Fruit fly (Drosophila melanogaster): ENCODE measurements around the gene CG11911.

The CG11911 gene

DNA sequence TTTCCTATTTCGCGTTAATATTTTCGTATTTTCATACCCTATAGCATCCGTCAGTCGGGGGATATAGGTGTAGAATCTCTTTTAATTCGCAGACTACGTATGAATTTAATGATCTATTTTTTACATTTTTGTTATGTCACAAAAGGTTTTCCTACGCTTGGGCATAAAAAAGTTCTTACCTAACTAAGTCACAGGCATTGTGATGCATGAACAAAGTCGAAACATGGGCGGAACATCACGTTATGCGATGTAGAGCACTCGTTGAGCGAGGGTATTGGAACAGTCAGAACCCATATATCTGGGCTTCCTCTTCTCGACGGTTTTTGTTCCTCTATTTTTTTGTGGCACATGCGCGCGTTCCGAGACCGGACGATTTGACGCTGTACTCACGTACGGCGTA, 11.9 kb downstream of the CG11911 start (continued):
- TF ChIP-seq tio (GFP tag; optimal IDR thresholded peaks at IDR 0.05): peak; percentile 30
- TF ChIP-seq Tbp (GFP tag; optimal IDR thresholded peaks at IDR 0.05): no peak
- no peak for TF ChIP-seq lbe (GFP tag; optimal IDR thresholded peaks at IDR 0.05)
- peak; percentile 14 for TF ChIP-seq CG2712 (tag; optimal IDR thresholded peaks at IDR 0.05)
- TF ChIP-seq gce (GFP tag; IDR thresholded peaks at IDR 0.05): no peak
- TF ChIP-seq Nf-YC (tag; optimal IDR thresholded peaks at IDR 0.05): no peak
- no peak for TF ChIP-seq CG8290 (GFP tag; optimal IDR thresholded peaks at IDR 0.05)
- TF ChIP-seq CG8290 (tag; optimal IDR thresholded peaks at IDR 0.05): peak in 1 of 2 experiments; percentile 4
- TF ChIP-seq row (GFP tag; IDR thresholded peaks at IDR 0.05): peak; percentile 77
- TF ChIP-seq klu (GFP tag; IDR thresholded peaks at IDR 0.05): no peak
- no peak for TF ChIP-seq Mad (GFP tag; optimal IDR thresholded peaks at IDR 0.05)
- TF ChIP-seq psq (GFP tag; optimal IDR thresholded peaks at IDR 0.05): no peak
- peak; percentile 17 for TF ChIP-seq zfh2 (GFP tag; optimal IDR thresholded peaks at IDR 0.05)
- no peak for TF ChIP-seq ato (GFP tag; IDR thresholded peaks at IDR 0.05; ENCODE audit: partially characterized antibody)
- TF ChIP-seq shn (GFP tag; optimal IDR thresholded peaks at IDR 0.05): peak; percentile 26
- 0 out of 3 replicates have a peak, but pooled peaks have one; percentile 12 for TF ChIP-seq CG17361 (GFP tag; IDR thresholded peaks at IDR 0.05)
- TF ChIP-seq gem (tag; optimal IDR thresholded peaks at IDR 0.05): peak; percentile 38
- peak; percentile 6 for TF ChIP-seq Oli (tag; optimal IDR thresholded peaks at IDR 0.05)
- no peak for TF ChIP-seq sima (GFP tag; optimal IDR thresholded peaks at IDR 0.05)
- peak; percentile 16; the same call in 1 of the 2 replicates for TF ChIP-seq sisA (GFP tag; IDR thresholded peaks at IDR 0.05)
- TF ChIP-seq Stat92E (GFP tag; optimal IDR thresholded peaks at IDR 0.05): no peak
- no peak for TF ChIP-seq MESR4 (GFP tag; optimal IDR thresholded peaks at IDR 0.05)
- no peak for TF ChIP-seq CG1602 (GFP tag; optimal IDR thresholded peaks at IDR 0.05)
- TF ChIP-seq CG10979 (tag; optimal IDR thresholded peaks at IDR 0.05): no peak
- no peak for TF ChIP-seq Dfd (GFP tag; optimal IDR thresholded peaks at IDR 0.05)
- TF ChIP-seq lilli (GFP tag; optimal IDR thresholded peaks at IDR 0.05): peak; percentile 36
- no peak for TF ChIP-seq CG32772 (GFP tag; IDR thresholded peaks at IDR 0.05)
- TF ChIP-seq CG17802 (tag; optimal IDR thresholded peaks at IDR 0.05): no peak
- no peak for TF ChIP-seq Kr (GFP tag; optimal IDR thresholded peaks at IDR 0.05)
- no peak for TF ChIP-seq vnd (GFP tag; IDR thresholded peaks at IDR 0.05; ENCODE audit: partially characterized antibody)
- no peak for TF ChIP-seq sna (GFP tag; IDR thresholded peaks at IDR 0.05; ENCODE audit: partially characterized antibody)
- TF ChIP-seq CG12104 (GFP tag; optimal IDR thresholded peaks at IDR 0.05): no peak
- peak; percentile 7 for TF ChIP-seq CoRest (tag; optimal IDR thresholded peaks at IDR 0.05)
- TF ChIP-seq Taf1 (GFP tag; IDR thresholded peaks at IDR 0.05): no peak
- TF ChIP-seq chinmo (GFP tag; IDR thresholded peaks at IDR 0.05; ENCODE audit: partially characterized antibody): no peak
- no peak for TF ChIP-seq Atf3 (GFP tag; optimal IDR thresholded peaks at IDR 0.05)
- peak; percentile 2 for TF ChIP-seq CG16815 (GFP tag; optimal IDR thresholded peaks at IDR 0.05)
- no peak for TF ChIP-seq Usf (GFP tag; optimal IDR thresholded peaks at IDR 0.05)
- peak; percentile 12 for TF ChIP-seq CG17359 (tag; optimal IDR thresholded peaks at IDR 0.05)
- peak; percentile 27; the same call in 2 of the 3 replicates for TF ChIP-seq dysf (GFP tag; IDR thresholded peaks at IDR 0.05)
- TF ChIP-seq CG9727 (GFP tag; optimal IDR thresholded peaks at IDR 0.05): no peak
- no peak for TF ChIP-seq Ssrp (tag; optimal IDR thresholded peaks at IDR 0.05)
- TF ChIP-seq PHDP (tag; optimal IDR thresholded peaks at IDR 0.05): peak; percentile 30
- TF ChIP-seq CG6175 (GFP tag; IDR thresholded peaks at IDR 0.05): no peak
- TF ChIP-seq CG13894 (tag; optimal IDR thresholded peaks at IDR 0.05): peak; percentile 21
- TF ChIP-seq ap (GFP tag; IDR thresholded peaks at IDR 0.05): no peak
- TF ChIP-seq grn (GFP tag; optimal IDR thresholded peaks at IDR 0.05): no peak
- peak; percentile 6 for TF ChIP-seq ewg (GFP tag; optimal IDR thresholded peaks at IDR 0.05)
- TF ChIP-seq fru (optimal IDR thresholded peaks at IDR 0.05): no peak
- TF ChIP-seq Med (GFP tag): peak; percentile 80
- TF ChIP-seq CG32532 (GFP tag; IDR thresholded peaks at IDR 0.05): 0 out of 2 replicates have a peak, but pooled peaks have one; percentile 14
- 0 out of 3 replicates have a peak, but pooled peaks have one; percentile 43 for TF ChIP-seq CG11456 (GFP tag; IDR thresholded peaks at IDR 0.05)
